Worm (Caenorhabditis elegans) whole organism, L1 larva: ENCODE results near the gene ostf-4.

ENCODE experiments used
- alr-1 ChIP-seq: fragments of 200-800 bp; sonication (Bioruptor generic); optimal IDR thresholded peaks from 2 replicates; lab custom pipeline; 2018; ENCODE audit warnings: borderline replicate concordance, mild to moderate bottlenecking, missing genetic modification characterization, missing compliant biosample characterization
- hlh-17 ChIP-seq: fragments of 200-800 bp; sonication (Bioruptor generic); optimal IDR thresholded peaks from 2 replicates; lab custom pipeline; 2018; ENCODE audit warnings: missing genetic modification characterization, mild to moderate bottlenecking, missing compliant biosample characterization, moderate library complexity, borderline replicate concordance
- lsy-2 ChIP-seq, 2 experiments: fragments of 150-350 bp; optimal IDR thresholded peaks; 2 replicates each; lab custom pipeline; 2014; ENCODE audit warnings: missing biosample characterization in 2 of 2, missing genetic modification characterization in 2 of 2
- nhr-28 ChIP-seq: fragments of 150-350 bp; optimal IDR thresholded peaks from 2 replicates; lab custom pipeline; 2014; ENCODE audit warnings: missing biosample characterization, missing genetic modification characterization
- unc-62 ChIP-seq: fragments of 150-350 bp; optimal IDR thresholded peaks from 2 replicates; lab custom pipeline; 2014; ENCODE audit warnings: missing biosample characterization, missing genetic modification reagents, missing genetic modification characterization

- TF ChIP-seq hlh-17 (GFP tag; lab: Kevin White, UChicago) (no peak), unc-62 (GFP tag; lab: Kevin White, UChicago) (no peak), nhr-28 (tag; lab: Kevin White, UChicago) (no peak), alr-1 (no peak), lsy-2 (tag; optimal IDR thresholded peaks at IDR 0.05; lab: Kevin White, UChicago) (no peak)
Observed at ce11 chrIII:10344762-10345161, 26.4 kb upstream of the ostf-4 start.
